Fruit fly (Drosophila melanogaster) whole organism, embryonic: ENCODE data around the gene Swip-1.

Experiments
- ATbp ChIP-seq: fragments of 200-800 bp; sonication (Bioruptor generic); optimal IDR thresholded peaks from 2 replicates; lab custom pipeline; 2017; ENCODE audit warnings: missing biosample characterization, mild to moderate bottlenecking, missing genetic modification characterization, missing genetic modification reagents
- Blimp-1 ChIP-seq: fragments of 200-800 bp; sonication (Bioruptor generic); optimal IDR thresholded peaks from 3 replicates; lab custom pipeline; 2018; ENCODE audit warnings: missing biosample characterization, missing genetic modification characterization, mild to moderate bottlenecking, moderate library complexity, missing genetic modification reagents
- CG10209 ChIP-seq: fragments of 200-800 bp; sonication (Bioruptor generic); optimal IDR thresholded peaks from 3 replicates; lab custom pipeline; 2017; ENCODE audit warnings: missing biosample characterization, mild to moderate bottlenecking, missing genetic modification characterization, missing genetic modification reagents
- CG10462 ChIP-seq: fragments of 200-800 bp; sonication (Bioruptor generic); optimal IDR thresholded peaks from 2 replicates; lab custom pipeline; 2016; ENCODE audit warnings: missing biosample characterization, missing genetic modification characterization
- CG11560 ChIP-seq: fragments of 200-800 bp; sonication (Bioruptor generic); IDR thresholded peaks from 3 replicates; pipeline ENCODE4 v1.3.6; 2022; ENCODE audit warnings: missing biosample characterization, missing genetic modification characterization
- CG12744 ChIP-seq: fragments of 200-800 bp; sonication (Bioruptor generic); optimal IDR thresholded peaks from 2 replicates; lab custom pipeline; 2016; ENCODE audit warnings: missing biosample characterization, missing genetic modification characterization
- CG14441 ChIP-seq: fragments of 200-800 bp; sonication (Bioruptor generic); IDR thresholded peaks from 2 replicates; pipeline ENCODE4 v1.3.6; 2022; ENCODE audit warnings: missing biosample characterization, missing genetic modification characterization
- CG16779 ChIP-seq: fragments of 200-800 bp; sonication (Bioruptor generic); IDR thresholded peaks from 2 replicates; pipeline ENCODE4 v1.3.6; 2022; ENCODE audit warnings: missing biosample characterization, missing genetic modification characterization
- CG2129 ChIP-seq: fragments of 200-800 bp; sonication (Bioruptor generic); IDR thresholded peaks from 2 replicates; pipeline ENCODE4 v1.3.6; 2022; ENCODE audit warnings: missing biosample characterization, missing genetic modification characterization; ENCODE audit not compliant: partially characterized antibody
- CG3281 ChIP-seq: fragments of 200-800 bp; sonication (Bioruptor generic); optimal IDR thresholded peaks from 3 replicates; lab custom pipeline; 2017; ENCODE audit warnings: missing biosample characterization, mild to moderate bottlenecking, missing genetic modification characterization
- CG33557 ChIP-seq: fragments of 200-800 bp; sonication (Bioruptor generic); optimal IDR thresholded peaks from 2 replicates; lab custom pipeline; 2019; ENCODE audit warnings: missing biosample characterization, mild to moderate bottlenecking, missing genetic modification characterization, moderate library complexity
- CG4282 ChIP-seq: fragments of 200-800 bp; sonication (Bioruptor generic); optimal IDR thresholded peaks from 2 replicates; lab custom pipeline; 2016; ENCODE audit warnings: missing biosample characterization, missing genetic modification characterization
- CG6175 ChIP-seq: fragments of 200-800 bp; sonication (Bioruptor generic); IDR thresholded peaks from 3 replicates; pipeline ENCODE4 v1.3.6; 2022; ENCODE audit warnings: missing biosample characterization, missing genetic modification characterization
- CG6683 ChIP-seq: fragments of 200-800 bp; sonication (Bioruptor generic); optimal IDR thresholded peaks from 2 replicates; lab custom pipeline; 2017; ENCODE audit warnings: missing biosample characterization, mild to moderate bottlenecking, missing genetic modification characterization, missing genetic modification reagents
- CG7839 ChIP-seq: fragments of 200-800 bp; sonication (Bioruptor generic); optimal IDR thresholded peaks from 3 replicates; lab custom pipeline; 2018; ENCODE audit warnings: missing biosample characterization, mild to moderate bottlenecking, missing genetic modification characterization, moderate library complexity
- CG8290 ChIP-seq, 3 experiments: fragments of 200-800 bp; sonication (Bioruptor generic); optimal IDR thresholded peaks; 2 replicates each; lab custom pipeline; 2016 to 2019; ENCODE audit warnings: missing biosample characterization in 3 of 3, missing genetic modification characterization in 3 of 3, mild to moderate bottlenecking in 2 of 3, moderate library complexity in 1 of 3
- CkIIα-i1 ChIP-seq: fragments of 200-800 bp; sonication (Bioruptor generic); IDR thresholded peaks from 2 replicates; pipeline ENCODE4 v1.3.6; 2022; ENCODE audit warnings: missing biosample characterization, missing genetic modification characterization
- CoRest ChIP-seq: fragments of 200-800 bp; sonication (Bioruptor generic); optimal IDR thresholded peaks from 3 replicates; lab custom pipeline; 2018; ENCODE audit warnings: missing biosample characterization, mild to moderate bottlenecking, missing genetic modification characterization, moderate library complexity
- Dbx ChIP-seq: fragments of 200-800 bp; sonication (Bioruptor generic); IDR thresholded peaks from 3 replicates; pipeline ENCODE4 v1.3.6; 2022; ENCODE audit warnings: missing biosample characterization, missing genetic modification characterization
- Dll ChIP-seq: fragments of 200-800 bp; sonication (Bioruptor generic); IDR thresholded peaks from 4 replicates; pipeline ENCODE4 v1.3.6; 2022; ENCODE audit warnings: missing biosample characterization, missing genetic modification characterization; ENCODE audit not compliant: partially characterized antibody
- Fer2 ChIP-seq: fragments of 200-800 bp; sonication (Bioruptor generic); optimal IDR thresholded peaks from 2 replicates; lab custom pipeline; 2018; ENCODE audit warnings: missing biosample characterization, mild to moderate bottlenecking, missing genetic modification characterization, moderate library complexity
- H15 ChIP-seq: fragments of 200-800 bp; sonication (Bioruptor generic); IDR thresholded peaks from 3 replicates; pipeline ENCODE4 v1.3.6; 2022; ENCODE audit warnings: missing biosample characterization, missing genetic modification characterization
- Jarid2 ChIP-seq: fragments of 200-800 bp; sonication (Bioruptor generic); optimal IDR thresholded peaks from 3 replicates; lab custom pipeline; 2017; ENCODE audit warnings: mild to moderate bottlenecking, missing biosample characterization, missing genetic modification reagents, missing genetic modification characterization
- Lhr ChIP-seq: fragments of 200-800 bp; sonication (Bioruptor generic); optimal IDR thresholded peaks from 3 replicates; lab custom pipeline; 2017; ENCODE audit warnings: mild to moderate bottlenecking, missing biosample characterization, missing genetic modification reagents, missing genetic modification characterization
- Ptx1 ChIP-seq: fragments of 200-800 bp; sonication (Bioruptor generic); IDR thresholded peaks from 2 replicates; pipeline ENCODE4 v1.3.6; 2022; ENCODE audit warnings: missing biosample characterization, missing genetic modification characterization
- Scr ChIP-seq: fragments of 200-800 bp; sonication (Bioruptor generic); IDR thresholded peaks from 2 replicates; pipeline ENCODE4 v1.3.6; 2022; ENCODE audit warnings: missing biosample characterization, missing genetic modification characterization; ENCODE audit not compliant: partially characterized antibody
- TFAM ChIP-seq: fragments of 200-800 bp; sonication (Bioruptor generic); optimal IDR thresholded peaks from 2 replicates; lab custom pipeline; 2017; ENCODE audit warnings: missing biosample characterization, missing genetic modification characterization, inconsistent platforms
- YL-1 ChIP-seq: fragments of 200-800 bp; sonication (Bioruptor generic); optimal IDR thresholded peaks from 3 replicates; lab custom pipeline; 2017; ENCODE audit warnings: missing biosample characterization, mild to moderate bottlenecking, missing genetic modification characterization
- ara ChIP-seq: fragments of 200-800 bp; sonication (Bioruptor generic); IDR thresholded peaks from 2 replicates; pipeline ENCODE4 v1.3.6; 2022; ENCODE audit warnings: missing biosample characterization, missing genetic modification characterization
- ase ChIP-seq: fragments of 200-800 bp; sonication (Bioruptor generic); IDR thresholded peaks from 3 replicates; pipeline ENCODE4 v1.3.6; 2022; ENCODE audit warnings: missing biosample characterization, missing genetic modification characterization
- az2 ChIP-seq: fragments of 200-800 bp; sonication (Bioruptor generic); optimal IDR thresholded peaks from 3 replicates; lab custom pipeline; 2016; ENCODE audit warnings: missing biosample characterization, missing genetic modification characterization
- chn ChIP-seq: fragments of 200-800 bp; sonication (Bioruptor generic); optimal IDR thresholded peaks from 2 replicates; lab custom pipeline; 2016; ENCODE audit warnings: missing biosample characterization, missing genetic modification characterization
- corto ChIP-seq: fragments of 200-800 bp; sonication (Bioruptor generic); optimal IDR thresholded peaks from 2 replicates; lab custom pipeline; 2016; ENCODE audit warnings: missing biosample characterization, mild to moderate bottlenecking, missing genetic modification characterization, moderate library complexity
- crol ChIP-seq: fragments of 200-800 bp; sonication (Bioruptor generic); IDR thresholded peaks from 2 replicates; pipeline ENCODE4 v1.3.6; 2022; ENCODE audit warnings: missing biosample characterization, missing genetic modification characterization
- dimm ChIP-seq: fragments of 200-800 bp; sonication (Bioruptor generic); IDR thresholded peaks from 2 replicates; pipeline ENCODE4 v1.3.6; 2022; ENCODE audit warnings: missing biosample characterization, missing genetic modification characterization
- en ChIP-seq: fragments of 200-800 bp; sonication (Bioruptor generic); optimal IDR thresholded peaks from 2 replicates; lab custom pipeline; 2016; ENCODE audit warnings: missing biosample characterization, missing genetic modification characterization
- eve ChIP-seq, 2 experiments: fragments of >200 bp; optimal IDR thresholded peaks; 2 replicates each; lab custom pipeline; 2017; ENCODE audit warnings: missing biosample characterization in 2 of 2, missing genetic modification characterization in 2 of 2
- exex ChIP-seq: fragments of 200-800 bp; sonication (Bioruptor generic); optimal IDR thresholded peaks from 4 replicates; lab custom pipeline; 2018; ENCODE audit warnings: missing biosample characterization, mild to moderate bottlenecking, missing genetic modification characterization, moderate library complexity
- fru ChIP-seq: fragments of >200 bp; optimal IDR thresholded peaks from 2 replicates; lab custom pipeline; 2017
- gro ChIP-seq: fragments of 200-800 bp; sonication (Bioruptor generic); optimal IDR thresholded peaks from 2 replicates; lab custom pipeline; 2016; ENCODE audit warnings: missing biosample characterization, missing genetic modification characterization
- hb ChIP-seq: fragments of 200-800 bp; sonication (Bioruptor generic); IDR thresholded peaks from 3 replicates; pipeline ENCODE4 v1.3.6; 2022; ENCODE audit warnings: missing biosample characterization, missing genetic modification characterization; ENCODE audit not compliant: partially characterized antibody
- lbe ChIP-seq: fragments of 200-800 bp; sonication (Bioruptor generic); optimal IDR thresholded peaks from 2 replicates; lab custom pipeline; 2016; ENCODE audit warnings: missing biosample characterization, mild to moderate bottlenecking, missing genetic modification characterization
- lov ChIP-seq, 2 experiments: fragments of 200-800 bp in 1 of 2; fragments of >200 bp in 1 of 2; sonication (Bioruptor generic) in 1 of 2; IDR thresholded peaks in 1 of 2; optimal IDR thresholded peaks in 1 of 2; 2 replicates in 1 of 2; 3 replicates in 1 of 2; pipeline versions ENCODE4 v1.3.6 to Lab custom; 2017 to 2022; ENCODE audit warnings: missing biosample characterization in 1 of 2, missing genetic modification characterization in 1 of 2
- maf-S ChIP-seq: fragments of 200-800 bp; sonication (Bioruptor generic); optimal IDR thresholded peaks from 2 replicates; lab custom pipeline; 2016; ENCODE audit warnings: missing biosample characterization, missing genetic modification characterization
- ssp ChIP-seq: fragments of 200-800 bp; sonication (Bioruptor generic); IDR thresholded peaks from 2 replicates; pipeline ENCODE4 v1.3.6; 2022; ENCODE audit warnings: missing biosample characterization, missing genetic modification characterization
- tup ChIP-seq: fragments of 200-800 bp; sonication (Bioruptor generic); optimal IDR thresholded peaks from 2 replicates; lab custom pipeline; 2016; ENCODE audit warnings: missing biosample characterization, mild to moderate bottlenecking, missing genetic modification characterization, moderate library complexity
- unpg ChIP-seq: fragments of 200-800 bp; sonication (Bioruptor generic); optimal IDR thresholded peaks from 3 replicates; lab custom pipeline; 2018; ENCODE audit warnings: missing biosample characterization, mild to moderate bottlenecking, missing genetic modification characterization, moderate library complexity
- vvl ChIP-seq: fragments of 200-800 bp; sonication (Bioruptor generic); IDR thresholded peaks from 2 replicates; pipeline ENCODE4 v1.3.6; 2022; ENCODE audit warnings: missing biosample characterization, missing genetic modification characterization
- zf30C ChIP-seq: fragments of 200-800 bp; sonication (Bioruptor generic); optimal IDR thresholded peaks from 3 replicates; lab custom pipeline; 2018; ENCODE audit warnings: missing biosample characterization, mild to moderate bottlenecking, missing genetic modification characterization

The Swip-1 gene

DNA sequence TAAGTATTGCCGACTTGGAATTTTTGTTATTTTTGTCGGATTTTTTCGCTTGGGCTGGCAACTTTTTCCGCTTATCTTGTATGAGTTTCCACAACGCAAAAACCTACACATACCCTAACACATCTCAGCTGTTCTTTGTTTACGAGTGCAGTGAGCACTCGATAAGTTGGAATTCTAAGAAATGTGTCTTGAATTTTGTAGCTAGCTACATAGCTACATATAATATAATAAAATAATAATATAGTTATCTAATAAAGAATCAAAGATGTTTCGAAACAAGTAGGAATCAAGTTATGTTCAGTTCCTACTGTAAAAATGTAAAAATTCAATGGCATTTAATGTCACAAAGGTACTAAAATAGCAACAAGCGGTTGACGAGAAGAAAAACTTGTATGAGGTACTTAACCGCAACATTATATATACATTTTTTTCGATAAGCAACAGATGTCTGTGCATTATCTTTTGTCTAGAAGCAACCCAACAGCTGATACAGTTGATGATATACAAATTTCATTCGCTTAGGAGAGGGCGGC lies 29.9 kb downstream of the Swip-1 start, which contains the start of gene Bhmt (continued):
- TF ChIP-seq CG8290 (GFP tag; optimal IDR thresholded peaks at IDR 0.05; lab: Kevin White, UChicago) = no peak
- TF ChIP-seq CG8290 (tag; optimal IDR thresholded peaks at IDR 0.05; lab: Kevin White, UChicago) = peak in 1 of 2 experiments; percentile 2
- TF ChIP-seq crol (GFP tag; lab: Robert Waterston, UW) = no peak
- TF ChIP-seq corto (GFP tag; lab: Kevin White, UChicago) = peak; percentile 88
- peak; percentile 44 for TF ChIP-seq Blimp-1 (GFP tag; lab: Kevin White, UChicago)
- no peak for TF ChIP-seq en (GFP tag; lab: Kevin White, UChicago)
- TF ChIP-seq YL-1 (GFP tag; lab: Kevin White, UChicago) = peak; percentile 29
- no peak for TF ChIP-seq CG4282 (GFP tag; lab: Kevin White, UChicago)
- TF ChIP-seq CG33557 (GFP tag; lab: Kevin White, UChicago) = no peak
- no peak for TF ChIP-seq eve (GFP tag; optimal IDR thresholded peaks at IDR 0.05; lab: Kevin White, UChicago)
- no peak for TF ChIP-seq Scr (GFP tag; lab: Robert Waterston, UW)
- TF ChIP-seq az2 (GFP tag; lab: Kevin White, UChicago) = peak; percentile 21
- peak; percentile 84 for TF ChIP-seq CG7839 (tag; lab: Kevin White, UChicago)
- TF ChIP-seq chn (GFP tag; lab: Kevin White, UChicago) = no peak
- peak; percentile 71 for TF ChIP-seq unpg (GFP tag; lab: Kevin White, UChicago)
- peak; percentile 78; the same call in 2 of the 3 replicates for TF ChIP-seq Dbx (GFP tag; lab: Robert Waterston, UW)
- no peak for TF ChIP-seq hb (GFP tag; lab: Robert Waterston, UW)
- no peak for TF ChIP-seq tup (GFP tag; lab: Kevin White, UChicago)
- no peak for TF ChIP-seq CG10462 (GFP tag; lab: Kevin White, UChicago)
- TF ChIP-seq CG10209 = peak; percentile 54
- peak; percentile 43 for TF ChIP-seq CG6683 (GFP tag; lab: Kevin White, UChicago)
- peak; percentile 17 for TF ChIP-seq ATbp
- TF ChIP-seq lov (optimal IDR thresholded peaks at IDR 0.05; lab: Kevin White, UChicago) = no peak
- TF ChIP-seq lov (GFP tag; IDR thresholded peaks at IDR 0.05; lab: Robert Waterston, UW) = no peak
- no peak for TF ChIP-seq Dll (GFP tag; lab: Robert Waterston, UW)
- no peak for TF ChIP-seq maf-S (GFP tag; lab: Kevin White, UChicago)
- peak; percentile 78 for TF ChIP-seq CG14441 (GFP tag; lab: Robert Waterston, UW)
- TF ChIP-seq gro (GFP tag; lab: Kevin White, UChicago) = no peak
- TF ChIP-seq TFAM = no peak
- peak; percentile 76 for TF ChIP-seq CoRest (tag; lab: Kevin White, UChicago)
- peak; percentile 56 for TF ChIP-seq exex (tag; lab: Kevin White, UChicago)
- TF ChIP-seq CG2129 (GFP tag; lab: Robert Waterston, UW) = no peak
- TF ChIP-seq CG12744 (GFP tag; lab: Kevin White, UChicago) = no peak
- TF ChIP-seq ase (GFP tag; lab: Robert Waterston, UW) = peak; percentile 25; the same call in 1 of the 3 replicates
- TF ChIP-seq CG6175 (GFP tag; lab: Robert Waterston, UW) = no peak; the same call in 2 of the 3 replicates
- peak; percentile 88 for TF ChIP-seq lbe (GFP tag; lab: Kevin White, UChicago)
- no peak for TF ChIP-seq Jarid2 (GFP tag; lab: Kevin White, UChicago)
- peak; percentile 22 for TF ChIP-seq Fer2 (tag; lab: Kevin White, UChicago)
- no peak; the same call in 1 of the 2 replicates for TF ChIP-seq ara (GFP tag; lab: Robert Waterston, UW)
- TF ChIP-seq H15 (GFP tag; lab: Robert Waterston, UW) = peak; percentile 52; the same call in 1 of the 3 replicates
- TF ChIP-seq Ptx1 (GFP tag; lab: Robert Waterston, UW) = peak; percentile 78
- no peak for TF ChIP-seq Lhr (GFP tag; lab: Kevin White, UChicago)
- no peak for TF ChIP-seq CG16779 (GFP tag; lab: Robert Waterston, UW)
- peak; percentile 80 for TF ChIP-seq vvl (GFP tag; lab: Robert Waterston, UW)
- no peak for TF ChIP-seq CG11560 (tag; lab: Robert Waterston, UW)
- no peak for TF ChIP-seq CkIIα-i1 (GFP tag; lab: Robert Waterston, UW)
- no peak for TF ChIP-seq fru
- no peak for TF ChIP-seq dimm
- TF ChIP-seq ssp (GFP tag; lab: Robert Waterston, UW) = no peak
- peak; percentile 81 for TF ChIP-seq CG3281 (GFP tag; lab: Kevin White, UChicago)
- TF ChIP-seq zf30C (GFP tag; lab: Kevin White, UChicago) = no peak
